Fruit fly (Drosophila melanogaster) whole organism, embryonic: Measurements from ENCODE around the gene CG46042.
A peak's percentile ranks its signal among the peaks of the same experiment; 100 is the strongest.

Source experiments
- CG10462 ChIP-seq: fragments of 200-800 bp; sonication (Bioruptor generic); optimal IDR thresholded peaks from 2 replicates; lab custom pipeline; 2016; ENCODE audit warnings: missing biosample characterization, missing genetic modification characterization
- CG11398 ChIP-seq: fragments of 200-800 bp; sonication (Bioruptor generic); optimal IDR thresholded peaks from 2 replicates; lab custom pipeline; 2016; ENCODE audit warnings: missing biosample characterization, missing genetic modification characterization
- CG12071 ChIP-seq: fragments of 200-800 bp; sonication (Bioruptor generic); optimal IDR thresholded peaks from 3 replicates; lab custom pipeline; 2018; ENCODE audit warnings: missing biosample characterization, mild to moderate bottlenecking, missing genetic modification characterization
- CG12391 ChIP-seq: fragments of 200-800 bp; sonication (Bioruptor generic); optimal IDR thresholded peaks from 3 replicates; lab custom pipeline; 2018; ENCODE audit warnings: missing biosample characterization, mild to moderate bottlenecking, missing genetic modification characterization, moderate library complexity
- CG12744 ChIP-seq: fragments of 200-800 bp; sonication (Bioruptor generic); optimal IDR thresholded peaks from 2 replicates; lab custom pipeline; 2016; ENCODE audit warnings: missing biosample characterization, missing genetic modification characterization
- CG13424 ChIP-seq: fragments of 200-800 bp; sonication (Bioruptor generic); optimal IDR thresholded peaks from 2 replicates; lab custom pipeline; 2019; ENCODE audit warnings: missing biosample characterization, mild to moderate bottlenecking, missing genetic modification characterization, moderate library complexity
- CG14050 ChIP-seq: fragments of 200-800 bp; sonication (Bioruptor generic); IDR thresholded peaks from 3 replicates; pipeline ENCODE4 v1.3.6; 2022; ENCODE audit warnings: missing biosample characterization, missing genetic modification characterization
- CG14710 ChIP-seq: fragments of 200-800 bp; sonication (Bioruptor generic); optimal IDR thresholded peaks from 3 replicates; lab custom pipeline; 2019; ENCODE audit warnings: missing biosample characterization, mild to moderate bottlenecking, missing genetic modification characterization, moderate library complexity
- CG17328 ChIP-seq: fragments of 200-800 bp; sonication (Bioruptor generic); IDR thresholded peaks from 2 replicates; pipeline ENCODE4 v1.3.6; 2022; ENCODE audit warnings: missing biosample characterization, missing genetic modification characterization
- CG17361 ChIP-seq: fragments of 200-800 bp; sonication (Bioruptor generic); IDR thresholded peaks from 3 replicates; pipeline ENCODE4 v1.3.6; 2022; ENCODE audit warnings: missing biosample characterization, missing genetic modification characterization
- CG17612 ChIP-seq: fragments of 200-800 bp; sonication (Bioruptor generic); IDR thresholded peaks from 2 replicates; pipeline ENCODE4 v1.3.6; 2022; ENCODE audit warnings: missing biosample characterization, missing genetic modification characterization
- CG2116 ChIP-seq: fragments of 200-800 bp; sonication (Bioruptor generic); optimal IDR thresholded peaks from 3 replicates; lab custom pipeline; 2018; ENCODE audit warnings: missing biosample characterization, mild to moderate bottlenecking, missing genetic modification characterization
- CG2202 ChIP-seq: fragments of 200-800 bp; sonication (Bioruptor generic); optimal IDR thresholded peaks from 2 replicates; lab custom pipeline; 2018; ENCODE audit warnings: missing biosample characterization, mild to moderate bottlenecking, missing genetic modification characterization
- CG2678 ChIP-seq: fragments of 200-800 bp; sonication (Bioruptor generic); optimal IDR thresholded peaks from 3 replicates; lab custom pipeline; 2019; ENCODE audit warnings: missing biosample characterization, mild to moderate bottlenecking, missing genetic modification characterization, moderate library complexity
- CG2875 ChIP-seq: fragments of 200-800 bp; sonication (Bioruptor generic); optimal IDR thresholded peaks from 2 replicates; lab custom pipeline; 2017; ENCODE audit warnings: missing biosample characterization, mild to moderate bottlenecking, missing genetic modification characterization, missing genetic modification reagents
- CG3407 ChIP-seq: fragments of 200-800 bp; sonication (Bioruptor generic); optimal IDR thresholded peaks from 2 replicates; lab custom pipeline; 2018; ENCODE audit warnings: missing biosample characterization, mild to moderate bottlenecking, missing genetic modification characterization
- CG3726 ChIP-seq: fragments of 200-800 bp; sonication (Bioruptor generic); IDR thresholded peaks from 3 replicates; pipeline ENCODE4, ENCODE4 v1.3.6; 2022; ENCODE audit warnings: missing biosample characterization, missing genetic modification characterization
- CG43689 ChIP-seq: fragments of 200-800 bp; sonication (Bioruptor generic); IDR thresholded peaks from 2 replicates; pipeline ENCODE4 v1.3.6; 2022; ENCODE audit warnings: missing biosample characterization, missing genetic modification characterization
- CG4424 ChIP-seq: fragments of 200-800 bp; sonication (Bioruptor generic); optimal IDR thresholded peaks from 3 replicates; lab custom pipeline; 2016; ENCODE audit warnings: missing biosample characterization, missing genetic modification characterization
- CG6813 ChIP-seq: fragments of 200-800 bp; sonication (Bioruptor generic); optimal IDR thresholded peaks from 2 replicates; lab custom pipeline; 2017; ENCODE audit warnings: missing biosample characterization, missing genetic modification characterization, mild to moderate bottlenecking, moderate library complexity, missing genetic modification reagents
- CG7556 ChIP-seq: fragments of 200-800 bp; sonication (Bioruptor generic); optimal IDR thresholded peaks from 2 replicates; lab custom pipeline; 2017; ENCODE audit warnings: missing biosample characterization, mild to moderate bottlenecking, missing genetic modification characterization
- CG8281 ChIP-seq: fragments of 200-800 bp; sonication (Bioruptor generic); optimal IDR thresholded peaks from 2 replicates; lab custom pipeline; 2018; ENCODE audit warnings: missing biosample characterization, mild to moderate bottlenecking, missing genetic modification characterization, moderate library complexity
- CG8359 ChIP-seq: fragments of 200-800 bp; sonication (Bioruptor generic); optimal IDR thresholded peaks from 2 replicates; lab custom pipeline; 2017; ENCODE audit warnings: missing biosample characterization, mild to moderate bottlenecking, missing genetic modification characterization, borderline replicate concordance
- CG9932 ChIP-seq: fragments of 200-800 bp; sonication (Bioruptor generic); IDR thresholded peaks from 2 replicates; pipeline ENCODE4 v1.3.6; 2022; ENCODE audit warnings: missing biosample characterization, missing genetic modification characterization
- HHEX ChIP-seq: fragments of 200-800 bp; sonication (Bioruptor generic); optimal IDR thresholded peaks from 3 replicates; lab custom pipeline; 2017; ENCODE audit warnings: missing biosample characterization, mild to moderate bottlenecking, missing genetic modification characterization, missing genetic modification reagents
- HLH4C ChIP-seq: fragments of 200-800 bp; sonication (Bioruptor generic); IDR thresholded peaks from 3 replicates; pipeline ENCODE4 v1.3.6; 2022; ENCODE audit warnings: missing biosample characterization, missing genetic modification characterization; ENCODE audit not compliant: partially characterized antibody
- Lim3 ChIP-seq: fragments of 200-800 bp; sonication (Bioruptor generic); IDR thresholded peaks from 2 replicates; pipeline ENCODE4 v1.3.6; 2022; ENCODE audit warnings: missing biosample characterization, missing genetic modification characterization
- Mrtf ChIP-seq: fragments of 200-800 bp; sonication (Bioruptor generic); IDR thresholded peaks from 3 replicates; pipeline ENCODE4 v1.3.6; 2022; ENCODE audit warnings: missing biosample characterization, missing genetic modification characterization
- NC2β ChIP-seq: fragments of 200-800 bp; sonication (Bioruptor generic); optimal IDR thresholded peaks from 2 replicates; lab custom pipeline; 2016; ENCODE audit warnings: missing biosample characterization, missing genetic modification characterization
- Optix ChIP-seq: fragments of 200-800 bp; sonication (Bioruptor generic); IDR thresholded peaks from 3 replicates; pipeline ENCODE4 v1.3.6; 2022; ENCODE audit warnings: missing biosample characterization, missing genetic modification characterization
- ac ChIP-seq: fragments of 200-800 bp; sonication (Bioruptor generic); optimal IDR thresholded peaks from 3 replicates; lab custom pipeline; 2017; ENCODE audit warnings: missing biosample characterization, mild to moderate bottlenecking, missing genetic modification characterization
- cad ChIP-seq: fragments of >200 bp; optimal IDR thresholded peaks from 2 replicates; lab custom pipeline; 2017; ENCODE audit warnings: missing biosample characterization, missing genetic modification characterization
- corto ChIP-seq: fragments of 200-800 bp; sonication (Bioruptor generic); optimal IDR thresholded peaks from 2 replicates; lab custom pipeline; 2016; ENCODE audit warnings: missing biosample characterization, mild to moderate bottlenecking, missing genetic modification characterization, moderate library complexity
- dimm ChIP-seq: fragments of 200-800 bp; sonication (Bioruptor generic); IDR thresholded peaks from 2 replicates; pipeline ENCODE4 v1.3.6; 2022; ENCODE audit warnings: missing biosample characterization, missing genetic modification characterization
- ems ChIP-seq: fragments of 200-800 bp; sonication (Bioruptor generic); optimal IDR thresholded peaks from 3 replicates; lab custom pipeline; 2016; ENCODE audit warnings: missing biosample characterization, missing genetic modification characterization
- exex ChIP-seq: fragments of 200-800 bp; sonication (Bioruptor generic); optimal IDR thresholded peaks from 4 replicates; lab custom pipeline; 2018; ENCODE audit warnings: missing biosample characterization, mild to moderate bottlenecking, missing genetic modification characterization, moderate library complexity
- grau ChIP-seq: fragments of 200-800 bp; optimal IDR thresholded peaks from 3 replicates; lab custom pipeline; 2019; ENCODE audit warnings: missing biosample characterization, mild to moderate bottlenecking, missing genetic modification characterization, moderate library complexity
- h ChIP-seq: fragments of >200 bp; optimal IDR thresholded peaks from 2 replicates; lab custom pipeline; 2017
- jing ChIP-seq: fragments of 200-800 bp; sonication (Bioruptor generic); optimal IDR thresholded peaks from 2 replicates; lab custom pipeline; 2018; ENCODE audit warnings: missing biosample characterization, mild to moderate bottlenecking, missing genetic modification characterization
- knrl ChIP-seq: fragments of 200-800 bp; sonication (Bioruptor generic); IDR thresholded peaks from 3 replicates; pipeline ENCODE4 v1.3.6; 2022; ENCODE audit warnings: missing biosample characterization, missing genetic modification characterization; ENCODE audit not compliant: partially characterized antibody
- nerfin-1 ChIP-seq: fragments of 200-800 bp; sonication (Bioruptor generic); optimal IDR thresholded peaks from 3 replicates; lab custom pipeline; 2019; ENCODE audit warnings: missing biosample characterization, mild to moderate bottlenecking, missing genetic modification characterization, moderate library complexity
- nmo ChIP-seq: fragments of 200-800 bp; sonication (Bioruptor generic); optimal IDR thresholded peaks from 2 replicates; lab custom pipeline; 2018; ENCODE audit warnings: missing biosample characterization, mild to moderate bottlenecking, missing genetic modification characterization, moderate library complexity
- nom ChIP-seq: fragments of 200-800 bp; sonication (Bioruptor generic); optimal IDR thresholded peaks from 2 replicates; lab custom pipeline; 2017; ENCODE audit warnings: missing biosample characterization, missing genetic modification characterization, mild to moderate bottlenecking, moderate library complexity, missing genetic modification reagents
- pfk ChIP-seq: fragments of 200-800 bp; sonication (Bioruptor generic); optimal IDR thresholded peaks from 2 replicates; lab custom pipeline; 2018; ENCODE audit warnings: missing biosample characterization, mild to moderate bottlenecking, missing genetic modification characterization, moderate library complexity
- pho ChIP-seq: fragments of 200-800 bp; sonication (Bioruptor generic); optimal IDR thresholded peaks from 2 replicates; lab custom pipeline; 2016; ENCODE audit warnings: missing biosample characterization, missing genetic modification characterization
- repo ChIP-seq: fragments of 200-800 bp; sonication (Bioruptor generic); optimal IDR thresholded peaks from 2 replicates; lab custom pipeline; 2016; ENCODE audit warnings: missing biosample characterization, missing genetic modification characterization
- so ChIP-seq: fragments of 200-800 bp; sonication (Bioruptor generic); IDR thresholded peaks from 3 replicates; pipeline ENCODE4 v1.3.6; 2022; ENCODE audit warnings: missing biosample characterization, missing genetic modification characterization
- tll ChIP-seq, 2 experiments: fragments of 200-800 bp in 1 of 2; fragments of >200 bp in 1 of 2; sonication (Bioruptor generic) in 1 of 2; optimal IDR thresholded peaks; 2 replicates each; lab custom pipeline; 2017 to 2019; ENCODE audit warnings: missing biosample characterization in 2 of 2, missing genetic modification characterization in 2 of 2, mild to moderate bottlenecking in 1 of 2, moderate library complexity in 1 of 2
- usp ChIP-seq: fragments of >200 bp; optimal IDR thresholded peaks from 2 replicates; lab custom pipeline; 2017; ENCODE audit warnings: missing biosample characterization, missing genetic modification characterization
- wek ChIP-seq: fragments of 200-800 bp; sonication (Bioruptor generic); optimal IDR thresholded peaks from 3 replicates; lab custom pipeline; 2018; ENCODE audit warnings: missing biosample characterization, mild to moderate bottlenecking, missing genetic modification characterization, moderate library complexity

The CG46042 gene

DNA sequence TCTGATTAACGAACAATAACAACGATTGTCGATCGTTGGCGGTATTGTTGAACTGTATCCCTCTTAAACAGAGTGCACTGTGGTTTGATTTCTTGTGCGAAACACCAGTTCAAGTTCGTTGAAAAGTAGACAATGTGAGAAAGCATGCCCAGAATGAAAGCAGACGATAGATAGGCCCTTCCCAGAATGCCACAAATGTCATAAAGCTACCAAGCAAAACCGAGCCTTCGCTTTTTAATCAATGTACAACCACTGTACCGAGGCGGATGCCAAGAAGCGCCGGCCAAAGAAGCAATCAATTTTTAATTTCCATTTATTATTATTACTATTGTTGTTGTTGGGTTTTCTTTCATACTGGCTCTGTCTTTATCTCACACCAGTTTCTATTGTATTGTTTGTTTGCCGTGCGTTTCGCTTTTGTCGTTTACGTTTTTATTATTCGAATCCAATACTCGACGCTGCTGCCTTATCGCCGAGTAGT is 33.3 kb downstream of the CG46042 start (continued):
- peak; percentile 69 for TF ChIP-seq CG12744 (GFP tag; lab: Kevin White, UChicago)
- no peak for TF ChIP-seq HLH4C (GFP tag; lab: Robert Waterston, UW)
- TF ChIP-seq CG17612 (GFP tag; lab: Robert Waterston, UW): peak; percentile 59; the same call in 1 of the 2 replicates
- TF ChIP-seq CG17328 (GFP tag; lab: Robert Waterston, UW): peak; percentile 91
- TF ChIP-seq CG14050 (GFP tag; lab: Robert Waterston, UW): peak; percentile 84
- peak; percentile 76 for TF ChIP-seq ems (GFP tag; lab: Kevin White, UChicago)
- peak; percentile 68 for TF ChIP-seq CG10462 (GFP tag; lab: Kevin White, UChicago)
- peak; percentile 67 for TF ChIP-seq CG17361 (GFP tag; lab: Robert Waterston, UW)
- no peak for TF ChIP-seq pfk (GFP tag; lab: Kevin White, UChicago)
- peak; percentile 78 for TF ChIP-seq Optix (GFP tag; lab: Robert Waterston, UW)
- no peak for TF ChIP-seq usp (GFP tag; lab: Kevin White, UChicago)
- peak; percentile 72 for TF ChIP-seq jing (GFP tag; lab: Kevin White, UChicago)
- TF ChIP-seq CG9932 (GFP tag; lab: Robert Waterston, UW): peak; percentile 76
- TF ChIP-seq CG43689: peak; percentile 66
- TF ChIP-seq CG14710 (tag; lab: Kevin White, UChicago): no peak
- TF ChIP-seq Mrtf: peak; percentile 82
- TF ChIP-seq CG2678: peak; percentile 84
- peak; percentile 73 for TF ChIP-seq pho (GFP tag; lab: Kevin White, UChicago)
- TF ChIP-seq CG7556 (GFP tag; lab: Kevin White, UChicago): peak; percentile 84
- TF ChIP-seq corto: peak; percentile 26
- TF ChIP-seq exex: peak; percentile 87
- TF ChIP-seq nmo (GFP tag; lab: Kevin White, UChicago): peak; percentile 60
- TF ChIP-seq CG3407 (GFP tag; lab: Kevin White, UChicago): peak; percentile 63
- TF ChIP-seq knrl (GFP tag; lab: Robert Waterston, UW): no peak
- peak; percentile 40 for TF ChIP-seq CG2202
- TF ChIP-seq CG12391 (tag; lab: Kevin White, UChicago): peak; percentile 80
- peak; percentile 87 for TF ChIP-seq CG12071 (GFP tag; lab: Kevin White, UChicago)
- TF ChIP-seq NC2β: peak; percentile 61
- peak; percentile 10 for TF ChIP-seq nom (GFP tag; lab: Kevin White, UChicago)
- peak; percentile 56 for TF ChIP-seq CG8359
- TF ChIP-seq repo (GFP tag; lab: Kevin White, UChicago): peak; percentile 67
- peak; percentile 63 for TF ChIP-seq CG13424
- TF ChIP-seq ac (GFP tag; lab: Kevin White, UChicago): no peak
- TF ChIP-seq CG8281 (tag; lab: Kevin White, UChicago): peak; percentile 34
- TF ChIP-seq CG2116 (GFP tag; lab: Kevin White, UChicago): peak; percentile 27
- peak; percentile 82 for TF ChIP-seq CG4424
- peak; percentile 78 for TF ChIP-seq HHEX (GFP tag; lab: Kevin White, UChicago)
- peak; percentile 77 for TF ChIP-seq so (GFP tag; lab: Robert Waterston, UW)
- peak; percentile 68 for TF ChIP-seq CG2875
- peak; percentile 26 for TF ChIP-seq wek
- TF ChIP-seq grau (tag; lab: Kevin White, UChicago): peak; percentile 86
- TF ChIP-seq Lim3 (GFP tag; lab: Robert Waterston, UW): peak; percentile 66
- TF ChIP-seq CG11398: peak; percentile 51
- no peak for TF ChIP-seq h (lab: Kevin White, UChicago)
- 0 out of 2 replicates have a peak, but pooled peaks have one; percentile 46 for TF ChIP-seq dimm (GFP tag; lab: Robert Waterston, UW)
- no peak for TF ChIP-seq nerfin-1 (tag; lab: Kevin White, UChicago)
- TF ChIP-seq cad (GFP tag; lab: Kevin White, UChicago): no peak
- 0 out of 3 replicates have a peak, but pooled peaks have one; percentile 49 for TF ChIP-seq CG3726 (GFP tag; lab: Robert Waterston, UW)
- peak; percentile 83 for TF ChIP-seq CG6813 (GFP tag; lab: Kevin White, UChicago)
- TF ChIP-seq tll (GFP tag; optimal IDR thresholded peaks at IDR 0.05; lab: Kevin White, UChicago): no peak
